Worm (Caenorhabditis elegans): ENCODE data around the gene ugt-50.

The ugt-50 gene

DNA sequence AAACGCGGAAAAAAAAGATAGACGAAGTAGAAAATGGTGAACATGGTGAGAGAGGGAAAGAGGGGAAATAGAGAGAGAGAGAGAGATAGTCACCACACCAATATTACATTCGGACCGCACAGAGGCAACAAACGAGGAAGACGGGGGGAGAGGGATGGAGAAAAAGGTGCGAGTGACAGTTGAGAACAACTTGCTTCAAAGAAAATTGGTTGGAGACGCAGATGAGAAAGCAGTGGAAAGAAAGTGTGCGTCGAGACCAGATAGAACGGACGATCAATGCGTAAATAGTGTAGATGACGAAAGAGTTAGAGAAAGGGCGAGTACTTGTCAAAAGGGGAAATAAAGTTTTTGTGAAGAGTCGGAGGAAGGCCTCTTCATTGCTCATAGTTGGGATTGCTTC lies 21.0 kb upstream of the ugt-50 start (continued):
- peak; percentile 87 for TF ChIP-seq sem-4 (tag; optimal IDR thresholded peaks at IDR 0.05)

DNA sequence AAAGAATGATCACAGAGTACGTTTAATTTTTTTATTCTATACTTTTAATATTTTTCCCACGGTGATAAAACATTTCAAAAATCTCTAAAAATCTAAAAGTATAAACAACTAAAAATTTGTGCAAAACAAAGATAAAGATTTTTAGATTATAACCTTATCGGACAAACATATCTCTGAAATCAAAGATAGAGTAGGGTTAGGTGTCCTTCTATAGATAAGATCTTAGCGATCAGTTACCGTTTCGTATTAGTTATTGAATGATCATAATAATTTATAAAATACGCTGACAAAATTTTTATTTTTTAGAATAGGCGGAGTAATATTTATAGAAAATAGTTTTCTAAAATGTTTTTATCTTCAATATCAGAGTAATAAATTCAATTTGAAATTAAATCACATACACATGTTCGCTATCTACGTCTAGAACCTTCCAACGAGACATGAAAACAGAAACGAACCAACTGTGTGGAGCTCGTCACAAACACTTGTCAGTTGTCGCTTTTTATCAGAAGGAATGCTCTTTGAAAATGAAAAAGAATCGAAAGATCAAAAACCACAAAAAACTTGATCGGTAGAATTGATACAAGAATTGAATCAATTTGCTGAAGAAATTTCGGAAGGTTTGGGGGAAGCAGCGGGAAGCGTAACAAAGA lies 19.6 kb upstream of the ugt-50 start:
- TF ChIP-seq nhr-21 (tag; optimal IDR thresholded peaks at IDR 0.05): no peak
- no peak for TF ChIP-seq unc-62 (GFP tag; optimal IDR thresholded peaks at IDR 0.05)
- no peak for TF ChIP-seq mdl-1 (tag; optimal IDR thresholded peaks at IDR 0.05)
- peak; percentile 4 for TF ChIP-seq C34F6.9 (tag; optimal IDR thresholded peaks at IDR 0.05)
- TF ChIP-seq nhr-10 (tag; optimal IDR thresholded peaks at IDR 0.05): no peak
- TF ChIP-seq elt-1 (tag; optimal IDR thresholded peaks at IDR 0.05): peak; percentile 99
- peak; percentile 89 for TF ChIP-seq nhr-23 (tag; optimal IDR thresholded peaks at IDR 0.05)
- no peak for TF ChIP-seq sma-3 (GFP tag; optimal IDR thresholded peaks at IDR 0.05)
- peak; percentile 62 for TF ChIP-seq nhr-25 (tag; optimal IDR thresholded peaks at IDR 0.05)
- TF ChIP-seq nhr-11 (tag; optimal IDR thresholded peaks at IDR 0.05): no peak
- no peak for TF ChIP-seq nhr-237 (tag; optimal IDR thresholded peaks at IDR 0.05)
- TF ChIP-seq ama-1 (optimal IDR thresholded peaks at IDR 0.05): no peak
- TF ChIP-seq ceh-16 (tag; optimal IDR thresholded peaks at IDR 0.05): peak; percentile 95
- TF ChIP-seq nhr-77 (tag; optimal IDR thresholded peaks at IDR 0.05): no peak
- no peak for TF ChIP-seq gmeb-1 (tag; optimal IDR thresholded peaks at IDR 0.05)
- TF ChIP-seq egl-27 (tag; optimal IDR thresholded peaks at IDR 0.05): no peak
- TF ChIP-seq lin-11 (tag; optimal IDR thresholded peaks at IDR 0.05): no peak
- TF ChIP-seq mbf-1 (tag; optimal IDR thresholded peaks at IDR 0.05): no peak
- no peak for TF ChIP-seq R02D3.7 (tag; optimal IDR thresholded peaks at IDR 0.05)
- TF ChIP-seq Y55F3AM.14 (GFP tag; optimal IDR thresholded peaks at IDR 0.05): no peak
- TF ChIP-seq skn-1 (tag; optimal IDR thresholded peaks at IDR 0.05): no peak
- no peak for TF ChIP-seq aly-2 (tag; optimal IDR thresholded peaks at IDR 0.05)
- TF ChIP-seq ceh-82 (tag; optimal IDR thresholded peaks at IDR 0.05): no peak
- TF ChIP-seq peb-1 (tag; optimal IDR thresholded peaks at IDR 0.05): no peak
- TF ChIP-seq zag-1 (tag; optimal IDR thresholded peaks at IDR 0.05): no peak
- TF ChIP-seq fos-1 (tag; optimal IDR thresholded peaks at IDR 0.05): no peak
- TF ChIP-seq lin-13 (GFP tag; optimal IDR thresholded peaks at IDR 0.05): peak; percentile 6
- no peak for TF ChIP-seq unc-55 (GFP tag; optimal IDR thresholded peaks at IDR 0.05)
- TF ChIP-seq F13H6.1 (tag; optimal IDR thresholded peaks at IDR 0.05): peak; percentile 55
- no peak for TF ChIP-seq sem-4 (tag; optimal IDR thresholded peaks at IDR 0.05)
- peak in 1 of 2 experiments; percentile 40 for TF ChIP-seq lsy-2 (tag; optimal IDR thresholded peaks at IDR 0.05)
- peak; percentile 46 for TF ChIP-seq nhr-129 (tag; optimal IDR thresholded peaks at IDR 0.05)
- TF ChIP-seq snpc-4 (tag; optimal IDR thresholded peaks at IDR 0.05): no peak
- TF ChIP-seq crh-2 (tag; optimal IDR thresholded peaks at IDR 0.05): peak; percentile 35
- peak; percentile 39 for TF ChIP-seq sma-9 (GFP tag; optimal IDR thresholded peaks at IDR 0.05)
- TF ChIP-seq sma-9 (tag; optimal IDR thresholded peaks at IDR 0.05): no peak
- TF ChIP-seq unc-39 (tag; optimal IDR thresholded peaks at IDR 0.05): no peak
- TF ChIP-seq ztf-4 (tag; optimal IDR thresholded peaks at IDR 0.05): peak; percentile 21

DNA sequence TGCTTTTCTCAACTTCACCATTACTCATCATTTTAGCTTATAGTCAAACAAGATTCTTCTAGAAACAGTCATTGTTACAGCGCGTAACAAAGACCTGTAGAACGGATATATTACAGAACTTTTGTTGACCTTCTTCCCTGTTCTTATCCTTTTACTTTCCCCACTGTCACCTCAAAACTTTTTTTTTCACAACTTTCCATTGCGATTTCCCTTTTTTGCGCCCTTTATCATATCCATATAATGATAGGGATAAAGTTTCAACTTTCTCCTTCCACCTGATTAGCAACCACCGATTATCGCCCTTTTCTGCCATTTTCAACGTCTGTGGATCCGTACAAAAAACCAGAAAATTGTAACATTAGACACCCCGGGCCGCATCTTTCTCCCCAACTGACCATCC lies 14.3 kb upstream of the ugt-50 start:
- TF ChIP-seq blmp-1 (tag; optimal IDR thresholded peaks at IDR 0.05; ENCODE audit: insufficient read depth) (peak; percentile 90), nhr-25 (tag; optimal IDR thresholded peaks at IDR 0.05) (no peak)

DNA sequence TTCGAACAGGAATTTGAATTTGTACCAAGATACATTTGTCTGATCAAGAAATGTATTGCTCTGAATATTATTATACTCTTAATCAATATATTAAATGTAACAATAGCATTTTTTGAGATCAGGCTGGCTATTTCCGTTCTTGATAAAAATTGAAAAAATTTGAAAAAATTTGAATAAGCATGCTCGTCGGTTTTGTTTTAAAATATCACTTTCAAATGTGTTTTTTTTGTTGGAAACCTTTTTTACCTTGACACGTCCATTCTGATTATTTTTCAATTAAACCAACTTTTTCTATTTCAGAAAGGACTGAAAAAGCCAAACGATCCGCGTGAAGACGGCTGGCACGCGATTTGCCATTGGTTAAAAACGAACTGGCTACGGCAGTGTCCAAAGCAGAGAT lies 12.8 kb upstream of the ugt-50 start, which contains the start of gene adt-1:
adt-1 (plus strand) TSS at position 301 of the 400 bp plus-strand sequence.
- TF ChIP-seq lsy-2 (tag; optimal IDR thresholded peaks at IDR 0.05): no peak
- no peak for TF ChIP-seq snpc-4 (tag; optimal IDR thresholded peaks at IDR 0.05)
- no peak for TF ChIP-seq zag-1 (tag; optimal IDR thresholded peaks at IDR 0.05)

All from whole organism, L2 larva.